Worm (Caenorhabditis elegans): ENCODE measurements around the gene srw-51.

Gene srw-51

ce11 chrV:17201847-17202246 lies 31.1 kb upstream of the srw-51 start, which contains the start of gene Y68A4A.10:
Gene Y68A4A.10 (plus strand): TSS chrV:17202147.
- TF ChIP-seq unc-86 (tag; optimal IDR thresholded peaks at IDR 0.05): no peak
- no peak for TF ChIP-seq ceh-24 (tag; optimal IDR thresholded peaks at IDR 0.05)
- TF ChIP-seq rnt-1 (tag; optimal IDR thresholded peaks at IDR 0.05): no peak
- TF ChIP-seq che-1 (tag; optimal IDR thresholded peaks at IDR 0.05): no peak
- TF ChIP-seq dmd-4 (tag; optimal IDR thresholded peaks at IDR 0.05; ENCODE audit: borderline replicate concordance): no peak
- no peak for TF ChIP-seq nfya-1 (tag; optimal IDR thresholded peaks at IDR 0.05)
- TF ChIP-seq ceh-45 (GFP tag; IDR thresholded peaks at IDR 0.05): no peak
- TF ChIP-seq pha-4 (tag; optimal IDR thresholded peaks at IDR 0.05): no peak
- no peak for TF ChIP-seq pax-1 (tag; optimal IDR thresholded peaks at IDR 0.05)
- no peak for TF ChIP-seq hlh-6 (tag; optimal IDR thresholded peaks at IDR 0.05)
- TF ChIP-seq ceh-48 (tag; optimal IDR thresholded peaks at IDR 0.05): no peak
- no peak for TF ChIP-seq fkh-6 (tag; optimal IDR thresholded peaks at IDR 0.05)
- TF ChIP-seq K09A11.1 (tag; optimal IDR thresholded peaks at IDR 0.05; ENCODE audit: insufficient read depth): no peak

DNA sequence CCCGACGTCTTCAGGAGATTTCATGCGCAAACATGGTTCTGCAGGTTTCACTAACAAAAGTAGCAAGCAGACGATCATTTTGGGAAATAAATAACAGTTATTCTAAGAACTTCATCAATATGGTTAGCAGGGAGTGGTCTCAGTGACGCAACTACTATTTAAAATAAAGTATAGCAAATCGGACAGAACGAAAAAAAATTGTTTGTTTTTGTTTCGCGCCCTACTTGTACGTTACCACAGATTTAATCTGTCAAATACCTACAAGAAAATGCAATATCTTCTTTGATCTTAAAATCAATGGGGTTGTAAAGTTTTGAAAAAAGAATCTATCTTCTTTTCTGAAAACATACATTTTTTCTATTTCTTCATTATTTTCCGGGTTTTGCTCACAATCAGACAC lies 28.2 kb upstream of the srw-51 start, which contains the start of gene srz-96:
TSS of gene srz-96 (plus strand) at position 301 of the 400 bp plus-strand sequence.
- TF ChIP-seq ceh-24 (tag; optimal IDR thresholded peaks at IDR 0.05) (no peak), odd-2 (tag; optimal IDR thresholded peaks at IDR 0.05) (no peak), pha-2 (tag; optimal IDR thresholded peaks at IDR 0.05) (no peak), fkh-10 (GFP tag; optimal IDR thresholded peaks at IDR 0.05) (no peak), pax-1 (tag; optimal IDR thresholded peaks at IDR 0.05) (no peak), ceh-22 (tag; optimal IDR thresholded peaks at IDR 0.05) (no peak), elt-2 (tag; optimal IDR thresholded peaks at IDR 0.05) (no peak), hlh-13 (GFP tag; optimal IDR thresholded peaks at IDR 0.05) (no peak), ceh-6 (GFP tag; optimal IDR thresholded peaks at IDR 0.05) (no peak), ets-4 (tag; optimal IDR thresholded peaks at IDR 0.05) (no peak), dve-1 (tag; optimal IDR thresholded peaks at IDR 0.05) (no peak), ceh-9 (tag; optimal IDR thresholded peaks at IDR 0.05) (no peak), unc-3 (GFP tag; conservative IDR thresholded peaks at IDR 0.05) (no peak), unc-3 (tag; optimal IDR thresholded peaks at IDR 0.05) (no peak), che-1 (tag; optimal IDR thresholded peaks at IDR 0.05) (no peak), mec-3 (tag; optimal IDR thresholded peaks at IDR 0.05; ENCODE audit: borderline replicate concordance) (no peak), ceh-31 (tag; optimal IDR thresholded peaks at IDR 0.05) (no peak)

- no peak for TF ChIP-seq fkh-6 (tag; optimal IDR thresholded peaks at IDR 0.05)
- no peak for TF ChIP-seq ceh-34 (tag; optimal IDR thresholded peaks at IDR 0.05)
- TF ChIP-seq rnt-1 (tag; optimal IDR thresholded peaks at IDR 0.05): no peak
- no peak for TF ChIP-seq ceh-48 (tag; optimal IDR thresholded peaks at IDR 0.05)
- TF ChIP-seq fax-1 (tag; optimal IDR thresholded peaks at IDR 0.05): no peak
- no peak for TF ChIP-seq elt-4 (tag; optimal IDR thresholded peaks at IDR 0.05)
- no peak for TF ChIP-seq mec-3 (tag; optimal IDR thresholded peaks at IDR 0.05; ENCODE audit: borderline replicate concordance)
- TF ChIP-seq npax-4 (tag; optimal IDR thresholded peaks at IDR 0.05): no peak
- no peak for TF ChIP-seq madf-2 (tag; optimal IDR thresholded peaks at IDR 0.05)
- TF ChIP-seq K02D7.2 (tag; optimal IDR thresholded peaks at IDR 0.05): no peak
- no peak for TF ChIP-seq ahr-1 (tag; optimal IDR thresholded peaks at IDR 0.05)
- TF ChIP-seq nhr-11 (tag; optimal IDR thresholded peaks at IDR 0.05): no peak
- no peak for TF ChIP-seq ceh-45 (GFP tag; IDR thresholded peaks at IDR 0.05)
- TF ChIP-seq ceh-31 (tag; optimal IDR thresholded peaks at IDR 0.05): no peak
- TF ChIP-seq pat-9 (tag; optimal IDR thresholded peaks at IDR 0.05): no peak
- no peak for TF ChIP-seq elt-2 (tag; optimal IDR thresholded peaks at IDR 0.05)
These were observed 21.5 kb upstream of the srw-51 start, which contains the start of gene srz-47 for ce11 chrV:17192238-17192637. Gene srz-47 (minus strand): TSS chrV:17192338.

- no peak for TF ChIP-seq T23F11.4 (GFP tag; optimal IDR thresholded peaks at IDR 0.05)
- no peak for TF ChIP-seq mec-3 (tag; optimal IDR thresholded peaks at IDR 0.05; ENCODE audit: borderline replicate concordance)
- no peak for TF ChIP-seq pros-1 (tag; optimal IDR thresholded peaks at IDR 0.05)
- TF ChIP-seq che-1 (tag; optimal IDR thresholded peaks at IDR 0.05): no peak
- TF ChIP-seq pqm-1 (tag; optimal IDR thresholded peaks at IDR 0.05): no peak
- no peak for TF ChIP-seq fax-1 (tag; optimal IDR thresholded peaks at IDR 0.05)
- TF ChIP-seq hlh-15 (tag; optimal IDR thresholded peaks at IDR 0.05): no peak
- TF ChIP-seq ceh-30 (tag; optimal IDR thresholded peaks at IDR 0.05): no peak
- TF ChIP-seq pha-2 (tag; optimal IDR thresholded peaks at IDR 0.05): no peak
- TF ChIP-seq ceh-22 (tag; optimal IDR thresholded peaks at IDR 0.05): no peak
- no peak for TF ChIP-seq Y22D7AL.16 (tag; optimal IDR thresholded peaks at IDR 0.05)
- no peak for TF ChIP-seq K02D7.2 (tag; optimal IDR thresholded peaks at IDR 0.05)
- TF ChIP-seq ceh-48 (tag; optimal IDR thresholded peaks at IDR 0.05): no peak
- no peak for TF ChIP-seq sdc-2 (tag; optimal IDR thresholded peaks at IDR 0.05)
These were observed 19.7 kb upstream of the srw-51 start, which contains the start of gene str-199 for ce11 chrV:17190399-17190798. Gene str-199 (minus strand): TSS chrV:17190499.
